Worm (Caenorhabditis elegans): Measurements from ENCODE around the gene col-144.

DNA sequence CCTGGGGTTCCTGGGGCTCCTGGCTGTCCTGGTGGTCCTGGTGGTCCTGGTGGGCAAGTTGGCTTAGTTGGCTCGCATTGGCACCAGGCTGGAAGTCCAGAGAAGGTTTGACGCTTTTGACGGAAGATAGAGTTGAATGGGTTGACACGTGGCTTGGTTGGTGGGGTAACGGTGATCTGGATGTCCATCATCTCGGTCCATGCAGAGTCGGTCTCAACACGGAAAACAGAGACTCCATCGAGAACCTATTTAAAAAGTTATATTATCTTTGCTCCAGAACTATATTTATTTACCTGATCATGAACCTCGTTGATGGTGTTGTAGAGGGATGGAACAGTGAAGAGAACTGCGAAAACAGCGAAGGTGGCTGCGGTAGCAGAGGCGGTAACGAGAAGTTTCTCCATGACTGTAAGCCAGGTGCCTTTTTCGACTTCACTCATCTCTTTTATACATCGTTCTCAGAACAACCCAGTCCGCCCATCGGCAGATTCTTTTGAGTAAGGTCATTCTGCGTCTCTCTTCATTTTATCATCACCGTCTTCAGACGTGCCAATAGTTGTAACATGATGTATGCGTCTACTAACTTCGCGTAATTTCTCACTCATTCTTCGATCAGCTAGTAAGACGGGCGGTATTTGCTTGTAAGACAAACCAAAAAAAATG, at the start of gene col-144:
- TF ChIP-seq ztf-11 (tag; optimal IDR thresholded peaks at IDR 0.05), result no peak
- no peak for TF ChIP-seq unc-62 (GFP tag; optimal IDR thresholded peaks at IDR 0.05)
- TF ChIP-seq elt-3 (tag; optimal IDR thresholded peaks at IDR 0.05), result peak in 1 of 3 experiments; percentile 12
- TF ChIP-seq ceh-82 (tag; optimal IDR thresholded peaks at IDR 0.05), result no peak
- no peak for TF ChIP-seq snpc-4 (tag; optimal IDR thresholded peaks at IDR 0.05)
- TF ChIP-seq pha-4 (tag; optimal IDR thresholded peaks at IDR 0.05), result no peak
- TF ChIP-seq zag-1 (tag; optimal IDR thresholded peaks at IDR 0.05), result no peak
- no peak for TF ChIP-seq skn-1 (tag; optimal IDR thresholded peaks at IDR 0.05)
- TF ChIP-seq nhr-76 (tag; optimal IDR thresholded peaks at IDR 0.05), result no peak
- TF ChIP-seq unc-39 (tag; optimal IDR thresholded peaks at IDR 0.05), result no peak
- TF ChIP-seq ztf-4 (tag; optimal IDR thresholded peaks at IDR 0.05), result no peak
- no peak for TF ChIP-seq lin-39 (tag; optimal IDR thresholded peaks at IDR 0.05)

All from whole organism, L3 larva.